Worm (Caenorhabditis elegans) whole organism, L1 larva: Measurements from ENCODE around the gene Y82E9BR.5.
A peak's percentile ranks its signal among the peaks of the same experiment; 100 is the strongest.

Experiments used
- F16B12.6 ChIP-seq: fragments of 150-350 bp; optimal IDR thresholded peaks from 2 replicates; lab custom pipeline; 2014; ENCODE audit warnings: missing biosample characterization, missing genetic modification characterization
- aha-1 ChIP-seq: fragments of 150-350 bp; optimal IDR thresholded peaks from 2 replicates; lab custom pipeline; 2014; ENCODE audit warnings: missing biosample characterization, missing genetic modification characterization
- ama-1 ChIP-seq: fragments of 150-350 bp; optimal IDR thresholded peaks from 2 replicates; lab custom pipeline; 2014
- ceh-82 ChIP-seq, 3 experiments: fragments of 150-350 bp in 1 of 3; sonication (generic microtip) in 2 of 3; optimal IDR thresholded peaks; 2 replicates each; lab custom pipeline; 2014 to 2017; ENCODE audit warnings: missing biosample characterization in 3 of 3, missing genetic modification characterization in 3 of 3
- ceh-88 ChIP-seq: fragments of 200-800 bp; sonication (Bioruptor generic); IDR thresholded peaks from 2 replicates; pipeline ENCODE4 v1.3.6; 2022; ENCODE audit warnings: missing genetic modification characterization, missing compliant biosample characterization
- egl-13 ChIP-seq: sonication (generic microtip); optimal IDR thresholded peaks from 2 replicates; lab custom pipeline; 2016; ENCODE audit warnings: missing genotype, missing genetic modification reagents, missing genetic modification characterization, missing compliant biosample characterization
- elt-2 ChIP-seq: sonication (generic microtip); optimal IDR thresholded peaks from 2 replicates; lab custom pipeline; 2016; ENCODE audit warnings: missing genetic modification characterization, mild to moderate bottlenecking, inconsistent platforms, missing compliant biosample characterization, missing genetic modification reagents
- ets-5 ChIP-seq: fragments of 200-800 bp; sonication (Bioruptor generic); IDR thresholded peaks from 2 replicates; pipeline ENCODE4 v1.3.6; 2022; ENCODE audit warnings: missing genetic modification characterization, missing compliant biosample characterization
- fkh-10 ChIP-seq: sonication (generic microtip); optimal IDR thresholded peaks from 2 replicates; lab custom pipeline; 2017; ENCODE audit warnings: missing biosample characterization, missing genetic modification reagents, missing genetic modification characterization
- fos-1 ChIP-seq: fragments of 150-350 bp; optimal IDR thresholded peaks from 2 replicates; lab custom pipeline; 2014; ENCODE audit warnings: missing biosample characterization, missing genetic modification characterization
- jun-1 ChIP-seq: fragments of 150-350 bp; optimal IDR thresholded peaks from 2 replicates; lab custom pipeline; 2014; ENCODE audit warnings: missing biosample characterization, missing genetic modification reagents, missing genetic modification characterization
- lin-13 ChIP-seq: fragments of 150-350 bp; optimal IDR thresholded peaks from 2 replicates; lab custom pipeline; 2014; ENCODE audit warnings: missing biosample characterization, missing genetic modification reagents, missing genetic modification characterization
- lin-14 ChIP-seq: fragments of 200-800 bp; sonication (Bioruptor generic); optimal IDR thresholded peaks from 2 replicates; lab custom pipeline; 2018; ENCODE audit warnings: mild to moderate bottlenecking, missing genetic modification characterization, moderate library complexity, missing compliant biosample characterization
- lin-35 ChIP-seq, 2 experiments: fragments of 150-350 bp; optimal IDR thresholded peaks; 2 replicates each; lab custom pipeline; 2014; ENCODE audit warnings: missing biosample characterization in 2 of 2, missing genetic modification characterization in 2 of 2, missing genetic modification reagents in 2 of 2
- lsy-2 ChIP-seq, 2 experiments: fragments of 150-350 bp; optimal IDR thresholded peaks; 2 replicates each; lab custom pipeline; 2014; ENCODE audit warnings: missing biosample characterization in 2 of 2, missing genetic modification characterization in 2 of 2
- nhr-19 ChIP-seq: fragments of 200-800 bp; sonication (Bioruptor generic); conservative IDR thresholded peaks from 2 replicates; pipeline ENCODE4 v1.3.6; 2022; ENCODE audit warnings: missing genetic modification characterization, missing compliant biosample characterization
- nhr-20 ChIP-seq: sonication (generic microtip); optimal IDR thresholded peaks from 2 replicates; lab custom pipeline; 2016; ENCODE audit warnings: mild to moderate bottlenecking, missing genetic modification characterization, missing compliant biosample characterization
- nhr-237 ChIP-seq: fragments of 150-350 bp; optimal IDR thresholded peaks from 2 replicates; lab custom pipeline; 2014; ENCODE audit warnings: missing biosample characterization, missing genetic modification characterization
- nhr-71 ChIP-seq: sonication (generic microtip); optimal IDR thresholded peaks from 2 replicates; lab custom pipeline; 2016; ENCODE audit warnings: mild to moderate bottlenecking, missing genetic modification characterization, moderate library complexity, missing compliant biosample characterization
- nhr-90 ChIP-seq: sonication (generic microtip); optimal IDR thresholded peaks from 2 replicates; lab custom pipeline; 2016; ENCODE audit warnings: mild to moderate bottlenecking, missing genetic modification characterization, missing compliant biosample characterization; ENCODE audit not compliant: poor library complexity
- pag-3 ChIP-seq: sonication (generic microtip); optimal IDR thresholded peaks from 2 replicates; lab custom pipeline; 2017; ENCODE audit warnings: missing genetic modification characterization, mild to moderate bottlenecking, missing compliant biosample characterization, antibody characterized with exemption, borderline replicate concordance; ENCODE audit not compliant: insufficient read depth
- pax-3 ChIP-seq: fragments of 200-800 bp; sonication (Bioruptor generic); optimal IDR thresholded peaks from 2 replicates; lab custom pipeline; 2018; ENCODE audit warnings: mild to moderate bottlenecking, missing genetic modification characterization, moderate library complexity, missing compliant biosample characterization
- rnt-1 ChIP-seq: sonication (generic microtip); optimal IDR thresholded peaks from 2 replicates; lab custom pipeline; 2016; ENCODE audit warnings: mild to moderate bottlenecking, missing genetic modification characterization, moderate library complexity, missing compliant biosample characterization
- snpc-4 ChIP-seq: fragments of 150-350 bp; optimal IDR thresholded peaks from 2 replicates; lab custom pipeline; 2014; ENCODE audit warnings: missing biosample characterization, missing genetic modification characterization
- sox-4 ChIP-seq: sonication (generic microtip); optimal IDR thresholded peaks from 2 replicates; lab custom pipeline; 2016; ENCODE audit warnings: missing genetic modification characterization, missing compliant biosample characterization
- sup-37 ChIP-seq: fragments of 200-800 bp; sonication (Bioruptor generic); optimal IDR thresholded peaks from 2 replicates; lab custom pipeline; 2018; ENCODE audit warnings: mild to moderate bottlenecking, missing genetic modification characterization, missing compliant biosample characterization
- swsn-7 ChIP-seq: sonication (generic microtip); optimal IDR thresholded peaks from 2 replicates; lab custom pipeline; 2016; ENCODE audit warnings: missing genetic modification characterization, missing compliant biosample characterization
- tbx-2 ChIP-seq: sonication (generic microtip); optimal IDR thresholded peaks from 2 replicates; lab custom pipeline; 2016; ENCODE audit warnings: missing genetic modification characterization, missing compliant biosample characterization
- unc-62 ChIP-seq: fragments of 150-350 bp; optimal IDR thresholded peaks from 2 replicates; lab custom pipeline; 2014; ENCODE audit warnings: missing biosample characterization, missing genetic modification reagents, missing genetic modification characterization
- zag-1 ChIP-seq: fragments of 150-350 bp; optimal IDR thresholded peaks from 2 replicates; lab custom pipeline; 2014; ENCODE audit warnings: missing biosample characterization, missing genetic modification characterization
- ztf-4 ChIP-seq: fragments of 150-350 bp; optimal IDR thresholded peaks from 2 replicates; lab custom pipeline; 2014; ENCODE audit warnings: missing biosample characterization, missing genetic modification characterization

Gene Y82E9BR.5

DNA sequence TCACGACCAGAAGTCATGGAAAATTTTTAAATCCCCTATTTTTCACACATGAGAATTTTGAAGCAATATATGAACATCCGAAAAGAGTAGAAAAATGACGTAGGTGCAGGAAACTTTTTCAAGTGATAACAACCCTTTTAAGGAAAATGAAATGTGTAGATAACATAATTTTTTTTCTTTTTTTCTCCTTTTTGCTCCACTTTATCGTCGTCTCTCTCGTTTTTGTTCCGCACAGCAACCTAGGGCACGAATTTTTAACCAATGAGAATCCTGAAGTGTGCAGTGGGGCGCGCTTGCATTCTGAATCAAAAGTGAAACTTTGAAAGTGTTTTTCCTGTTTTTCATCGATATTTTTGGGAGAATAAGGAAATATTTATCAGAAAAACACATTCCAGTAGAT lies 8.6 kb downstream of the Y82E9BR.5 start (continued):
- TF ChIP-seq pax-3 (tag; lab: Kevin White, UChicago) (no peak), nhr-20 (tag; lab: Kevin White, UChicago) (peak; percentile 6), fos-1 (no peak), ets-5 (GFP tag; lab: Robert Waterston, UW) (no peak), ztf-4 (tag; lab: Kevin White, UChicago) (no peak), ceh-88 (GFP tag; lab: Robert Waterston, UW) (no peak), ama-1 (lab: Kevin White, UChicago) (no peak), jun-1 (tag; lab: Kevin White, UChicago) (no peak), sox-4 (tag; lab: Kevin White, UChicago) (no peak), lin-13 (GFP tag; lab: Kevin White, UChicago) (no peak), snpc-4 (tag; lab: Kevin White, UChicago) (no peak), nhr-237 (tag; lab: Kevin White, UChicago) (no peak), zag-1 (tag; lab: Kevin White, UChicago) (no peak), lsy-2 (tag; optimal IDR thresholded peaks at IDR 0.05; lab: Kevin White, UChicago) (peak in 1 of 2 experiments; percentile 13), rnt-1 (no peak), unc-62 (no peak), sup-37 (no peak), elt-2 (tag; lab: Kevin White, UChicago) (peak; percentile 97), nhr-90 (tag; lab: Kevin White, UChicago) (peak; percentile 19), swsn-7 (no peak), lin-14 (GFP tag; lab: Kevin White, UChicago) (no peak), aha-1 (tag; lab: Kevin White, UChicago) (no peak), ceh-82 (tag; optimal IDR thresholded peaks at IDR 0.05; lab: Kevin White, UChicago) (no peak)

DNA sequence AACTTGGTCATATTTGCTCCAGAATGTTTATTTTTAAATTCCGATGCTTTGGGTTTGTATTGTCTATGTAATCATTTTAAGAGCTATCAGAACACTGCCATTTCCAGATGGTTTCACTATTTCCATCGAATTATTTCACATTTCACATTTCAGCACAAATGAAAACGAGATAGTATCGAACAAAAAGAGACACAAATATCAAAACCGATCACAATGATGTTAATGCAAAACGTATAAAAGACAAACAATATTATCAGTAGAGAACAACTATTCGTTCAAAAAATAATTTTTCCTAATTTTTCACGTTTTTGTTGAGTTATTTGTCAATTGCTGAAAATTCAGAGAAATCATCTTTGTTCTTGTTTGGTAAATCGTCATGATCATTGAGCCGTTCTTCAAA lies 11.2 kb downstream of the Y82E9BR.5 start:
- TF ChIP-seq elt-2 (tag; lab: Kevin White, UChicago) (peak; percentile 17), nhr-71 (tag; lab: Kevin White, UChicago) (no peak)

DNA sequence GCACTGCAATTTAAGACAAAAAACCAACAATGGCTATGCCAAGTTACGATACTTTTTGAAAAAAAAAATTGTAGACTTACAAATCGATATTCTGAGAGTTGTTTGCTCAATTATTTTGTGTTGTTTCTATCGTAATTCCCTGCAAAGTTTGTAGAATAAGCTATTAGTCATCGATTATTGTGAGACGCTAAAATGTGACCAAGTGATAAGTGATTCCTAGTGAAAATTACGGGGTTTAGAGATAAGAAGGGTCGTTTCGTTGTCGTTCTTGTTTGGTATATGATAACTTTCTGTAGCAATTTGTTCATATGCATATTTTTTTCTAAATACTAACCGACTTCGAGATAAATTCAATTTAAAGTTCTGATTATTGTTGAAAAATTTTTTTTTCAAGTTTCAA lies 14.0 kb downstream of the Y82E9BR.5 start:
- no peak for TF ChIP-seq tbx-2
- TF ChIP-seq pax-3 (tag; lab: Kevin White, UChicago), result no peak
- TF ChIP-seq unc-62, result no peak
- TF ChIP-seq elt-2 (tag; lab: Kevin White, UChicago), result peak; percentile 86

DNA sequence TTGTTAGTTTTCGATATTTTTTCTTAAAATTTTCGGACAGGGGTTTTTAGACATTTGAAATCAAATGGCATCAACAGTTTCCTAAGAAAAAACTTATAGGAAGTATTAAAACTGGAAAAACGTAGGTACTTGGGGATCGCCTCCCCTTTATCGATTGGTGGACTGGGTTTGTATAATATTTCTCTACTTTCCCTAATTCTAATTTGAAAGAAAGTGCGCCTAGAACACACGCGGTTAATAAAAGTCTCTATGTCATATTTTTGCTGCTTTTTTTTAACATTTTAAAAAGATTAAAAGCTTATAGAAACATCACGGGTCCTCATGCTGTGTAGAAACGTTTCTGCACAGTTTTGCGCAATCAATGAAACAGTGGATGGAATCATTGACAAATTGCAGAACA lies 15.5 kb downstream of the Y82E9BR.5 start, which contains the start of gene pals-16:
Gene pals-16, plus strand, starts transcription at position 301 of the 400 bp plus-strand sequence.
- TF ChIP-seq swsn-7, result no peak
- TF ChIP-seq, all 84 proteins: peak for 0

DNA sequence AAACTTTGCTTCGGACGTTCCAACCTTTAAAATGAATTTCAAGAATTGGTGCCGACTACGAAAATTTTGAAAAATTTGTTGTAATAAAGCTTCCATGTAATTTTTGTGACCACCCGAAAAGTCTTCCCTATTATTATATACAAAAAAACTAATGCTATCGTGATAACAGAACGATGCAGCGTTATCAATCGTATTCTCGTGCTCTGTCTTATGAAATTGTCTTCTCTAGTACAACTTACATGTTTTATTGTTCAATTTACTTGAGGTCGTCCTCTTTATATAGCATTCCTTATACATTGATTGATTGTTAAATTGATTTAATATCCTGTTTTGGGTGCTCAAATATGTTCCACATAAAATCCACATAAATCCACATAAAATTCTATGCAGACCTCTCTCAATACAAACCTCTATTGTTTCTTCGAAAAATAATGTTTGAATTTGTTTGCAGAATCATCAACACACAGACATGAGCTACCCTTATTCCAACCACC lies 17.4 kb downstream of the Y82E9BR.5 start, which contains the start of gene pals-19:
Gene pals-19, plus strand, starts transcription at position 444 of the 494 bp plus-strand sequence.
- TF ChIP-seq elt-2 (tag; lab: Kevin White, UChicago) (peak; percentile 78), lin-35 (GFP tag; optimal IDR thresholded peaks at IDR 0.05; lab: Kevin White, UChicago) (peak in 1 of 2 experiments; percentile 9), F16B12.6 (tag; lab: Kevin White, UChicago) (no peak), pag-3 (tag; lab: Kevin White, UChicago) (no peak)

DNA sequence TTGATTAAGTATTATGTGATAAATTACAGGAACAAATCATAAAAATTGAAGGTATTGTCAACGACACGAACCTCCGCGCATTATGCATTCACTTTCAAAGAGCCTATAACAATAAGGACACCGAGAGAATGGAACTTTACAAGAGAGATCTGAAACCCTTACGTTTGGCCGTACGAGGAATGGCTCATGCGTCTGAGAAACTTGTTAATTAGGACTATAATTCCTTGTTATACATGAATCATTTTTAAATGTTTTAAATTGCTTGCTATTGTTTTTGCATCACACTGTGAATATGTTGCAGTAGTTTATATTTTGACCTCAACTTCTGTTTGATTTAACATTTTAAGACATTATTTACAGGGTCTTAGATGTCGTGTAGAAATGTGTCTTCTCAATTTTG lies 18.9 kb downstream of the Y82E9BR.5 start, which contains the start of gene pals-18:
Gene pals-18, plus strand, starts transcription at position 301 of the 400 bp plus-strand sequence.
- no peak for TF ChIP-seq F16B12.6 (tag; lab: Kevin White, UChicago)
- TF ChIP-seq, all 84 proteins: peak for 0

DNA sequence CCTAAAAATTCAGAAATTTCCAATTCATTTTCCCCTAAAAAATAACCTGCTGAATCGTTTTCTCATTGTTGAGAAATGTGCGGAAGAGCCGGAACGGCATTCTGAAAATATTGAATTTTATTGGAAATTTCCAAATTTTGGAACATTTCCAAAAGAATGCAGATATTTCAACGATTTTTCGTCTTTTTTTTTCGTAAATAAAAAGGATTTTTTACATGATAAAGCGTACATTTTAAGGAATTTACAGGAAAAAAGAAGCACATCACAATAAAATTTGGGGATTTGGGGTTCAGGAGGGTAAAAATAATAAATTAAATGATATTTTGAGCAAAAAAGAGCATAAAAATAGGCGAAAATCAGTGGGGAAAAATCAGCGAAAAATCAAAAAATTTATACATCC lies 25.0 kb downstream of the Y82E9BR.5 start, which contains the start of gene Y82E9BR.22:
Gene Y82E9BR.22, minus strand, starts transcription at position 101 of the 400 bp plus-strand sequence.
- TF ChIP-seq nhr-19 (no peak), lin-13 (GFP tag; lab: Kevin White, UChicago) (no peak), egl-13 (tag; lab: Kevin White, UChicago) (no peak), nhr-237 (tag; lab: Kevin White, UChicago) (no peak), fkh-10 (GFP tag; lab: Kevin White, UChicago) (no peak)
